Fruit fly (Drosophila melanogaster) whole organism, adult: ENCODE measurements around the gene sqh.

Source experiments
- CG11617 ChIP-seq: fragments of 200-800 bp; sonication (Bioruptor generic); optimal IDR thresholded peaks from 2 replicates; lab custom pipeline; 2017; ENCODE audit warnings: mild to moderate bottlenecking, missing biosample characterization, missing genetic modification reagents, missing genetic modification characterization
- CG14711 ChIP-seq: fragments of 200-800 bp; sonication (Bioruptor generic); optimal IDR thresholded peaks from 2 replicates; lab custom pipeline; 2018; ENCODE audit warnings: missing biosample characterization, mild to moderate bottlenecking, missing genetic modification characterization, moderate library complexity
- CG1620 ChIP-seq: fragments of 200-800 bp; sonication (Bioruptor generic); optimal IDR thresholded peaks from 2 replicates; lab custom pipeline; 2016; ENCODE audit warnings: missing biosample characterization, missing genetic modification characterization
- CG5204 ChIP-seq: fragments of 200-800 bp; sonication (Bioruptor generic); optimal IDR thresholded peaks from 2 replicates; lab custom pipeline; 2016; ENCODE audit warnings: missing biosample characterization, missing genetic modification characterization
- CG7045 ChIP-seq: fragments of 200-800 bp; sonication (Bioruptor generic); optimal IDR thresholded peaks from 2 replicates; lab custom pipeline; 2017; ENCODE audit warnings: missing biosample characterization, mild to moderate bottlenecking, missing genetic modification characterization
- CG7101 ChIP-seq: fragments of 200-800 bp; sonication (Bioruptor generic); optimal IDR thresholded peaks from 2 replicates; lab custom pipeline; 2018; ENCODE audit warnings: missing biosample characterization, mild to moderate bottlenecking, missing genetic modification characterization, moderate library complexity
- Clk ChIP-seq: fragments of 200-800 bp; sonication (Bioruptor generic); optimal IDR thresholded peaks from 2 replicates; lab custom pipeline; 2017; ENCODE audit warnings: missing biosample characterization, missing genetic modification characterization
- Crg-1 ChIP-seq: fragments of 200-800 bp; sonication (Bioruptor generic); optimal IDR thresholded peaks from 2 replicates; lab custom pipeline; 2016; ENCODE audit warnings: missing biosample characterization, missing genetic modification characterization
- cic ChIP-seq: fragments of 200-800 bp; sonication (Bioruptor generic); optimal IDR thresholded peaks from 2 replicates; lab custom pipeline; 2017; ENCODE audit warnings: missing biosample characterization, mild to moderate bottlenecking, missing genetic modification characterization, moderate library complexity
- ovo ChIP-seq: fragments of 200-800 bp; sonication (Bioruptor generic); optimal IDR thresholded peaks from 2 replicates; lab custom pipeline; 2016; ENCODE audit warnings: missing biosample characterization, missing genetic modification characterization
- tj ChIP-seq: fragments of 200-800 bp; sonication (Bioruptor generic); optimal IDR thresholded peaks from 3 replicates; lab custom pipeline; 2017; ENCODE audit warnings: missing biosample characterization, mild to moderate bottlenecking, missing genetic modification characterization, moderate library complexity

DNA sequence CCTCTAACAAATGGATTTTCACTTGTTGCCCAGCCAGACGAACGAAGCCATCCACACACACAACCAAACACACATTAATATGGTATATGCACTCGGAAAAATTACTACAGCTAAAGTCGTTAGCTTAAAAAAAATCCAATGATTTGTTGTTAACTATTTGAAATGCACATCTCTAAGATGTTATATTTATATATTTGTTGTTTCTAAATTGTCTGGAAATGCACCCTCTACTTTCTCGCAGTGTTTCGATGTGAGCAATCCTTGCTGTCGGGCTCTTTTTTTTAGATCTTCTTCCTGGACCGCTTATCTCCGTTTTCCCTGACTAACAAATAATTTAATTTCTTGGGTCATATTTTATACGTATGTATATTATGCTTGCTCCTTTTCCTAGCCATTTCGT lies 19.8 kb downstream of the sqh start:
- TF ChIP-seq CG11617 (GFP tag; lab: Kevin White, UChicago) (no peak), Crg-1 (GFP tag; lab: Kevin White, UChicago) (no peak), CG14711 (tag; lab: Kevin White, UChicago) (no peak), CG7101 (tag; lab: Kevin White, UChicago) (no peak), CG7045 (no peak), cic (GFP tag; lab: Kevin White, UChicago) (no peak), ovo (no peak), tj (GFP tag; lab: Kevin White, UChicago) (no peak), CG5204 (no peak), CG1620 (GFP tag; lab: Kevin White, UChicago) (no peak), Clk (no peak)
